Fruit fly (Drosophila melanogaster): Measurements from ENCODE around the gene term.

term gene

DNA sequence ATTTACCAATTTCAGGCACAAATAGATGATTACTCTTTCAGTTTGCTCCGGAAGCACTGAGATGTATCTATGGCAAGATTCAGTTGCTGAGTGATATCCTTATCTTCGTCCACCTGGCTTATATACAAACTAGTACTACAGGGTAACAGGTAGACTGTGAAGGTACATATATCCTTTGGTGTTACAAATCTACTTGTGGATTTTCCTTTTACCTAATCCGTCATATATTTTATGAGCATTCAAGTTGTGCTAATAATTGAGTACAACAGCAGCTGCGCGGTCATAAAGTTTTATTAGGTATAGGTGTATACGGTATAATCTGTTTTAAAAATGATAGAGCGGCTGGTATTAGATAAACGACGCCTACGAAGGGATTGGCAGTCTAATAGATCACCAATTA is at the start of gene term:
Gene term (minus strand): TSS at position 101 of the 400 bp plus-strand sequence.
- TF ChIP-seq lola (GFP tag; optimal IDR thresholded peaks at IDR 0.05) = no peak
- TF ChIP-seq brk (GFP tag; optimal IDR thresholded peaks at IDR 0.05) = no peak
- no peak for TF ChIP-seq CrebA (GFP tag; optimal IDR thresholded peaks at IDR 0.05; ENCODE audit: borderline replicate concordance)
- TF ChIP-seq rgr (GFP tag; optimal IDR thresholded peaks at IDR 0.05) = no peak
- no peak for TF ChIP-seq Hr83 (GFP tag; optimal IDR thresholded peaks at IDR 0.05; ENCODE audit: poor library complexity, severe bottlenecking)
- no peak for TF ChIP-seq Dif (GFP tag; optimal IDR thresholded peaks at IDR 0.05; ENCODE audit: partially characterized antibody)
- no peak for TF ChIP-seq Abd-B (GFP tag; optimal IDR thresholded peaks at IDR 0.05)
- TF ChIP-seq usp (GFP tag; optimal IDR thresholded peaks at IDR 0.05) = no peak
- TF ChIP-seq OdsH (GFP tag; optimal IDR thresholded peaks at IDR 0.05) = no peak
- TF ChIP-seq woc (GFP tag; optimal IDR thresholded peaks at IDR 0.05) = no peak

DNA sequence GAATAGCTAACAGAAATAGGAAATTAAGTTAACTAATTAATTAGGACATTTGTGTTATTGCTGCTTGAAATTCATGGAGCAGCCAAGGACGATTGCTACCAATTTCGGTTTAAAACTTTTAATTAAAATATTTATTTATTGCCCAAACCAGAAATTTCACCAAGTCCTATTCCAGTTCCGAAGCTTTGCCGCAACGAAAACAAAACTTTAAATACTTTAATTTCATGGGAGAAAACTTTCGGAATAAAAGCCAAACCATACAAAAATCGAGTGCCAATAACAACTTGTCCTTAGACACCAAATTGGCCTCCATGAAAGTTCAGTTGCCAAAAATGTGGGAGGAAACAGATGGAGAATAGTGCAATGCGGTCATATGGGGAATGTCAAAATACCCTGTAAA is 49.7 kb upstream of the term start:
- TF ChIP-seq Myc (optimal IDR thresholded peaks at IDR 0.05) (no peak), ey (GFP tag; optimal IDR thresholded peaks at IDR 0.05) (no peak), psq (GFP tag; optimal IDR thresholded peaks at IDR 0.05) (no peak), Dfd (GFP tag; optimal IDR thresholded peaks at IDR 0.05) (no peak), sv (GFP tag; optimal IDR thresholded peaks at IDR 0.05) (no peak), GATAd (GFP tag; optimal IDR thresholded peaks at IDR 0.05) (no peak), brk (GFP tag; optimal IDR thresholded peaks at IDR 0.05) (no peak), Hr83 (GFP tag; optimal IDR thresholded peaks at IDR 0.05; ENCODE audit: poor library complexity, severe bottlenecking) (no peak), woc (GFP tag; optimal IDR thresholded peaks at IDR 0.05) (no peak), Rel (GFP tag; optimal IDR thresholded peaks at IDR 0.05) (no peak), Rel (tag; optimal IDR thresholded peaks at IDR 0.05) (no peak), OdsH (GFP tag; optimal IDR thresholded peaks at IDR 0.05) (no peak), Abd-B (GFP tag; optimal IDR thresholded peaks at IDR 0.05) (no peak), Hnf4 (GFP tag; optimal IDR thresholded peaks at IDR 0.05) (no peak), fru (GFP tag; optimal IDR thresholded peaks at IDR 0.05) (no peak), dsf (GFP tag; optimal IDR thresholded peaks at IDR 0.05; ENCODE audit: borderline replicate concordance) (no peak), Dif (GFP tag; optimal IDR thresholded peaks at IDR 0.05; ENCODE audit: partially characterized antibody) (no peak), jim (GFP tag; optimal IDR thresholded peaks at IDR 0.05) (no peak), CG9705 (GFP tag; optimal IDR thresholded peaks at IDR 0.05) (no peak), usp (GFP tag; optimal IDR thresholded peaks at IDR 0.05) (no peak), Mio (GFP tag; optimal IDR thresholded peaks at IDR 0.05) (no peak)

DNA sequence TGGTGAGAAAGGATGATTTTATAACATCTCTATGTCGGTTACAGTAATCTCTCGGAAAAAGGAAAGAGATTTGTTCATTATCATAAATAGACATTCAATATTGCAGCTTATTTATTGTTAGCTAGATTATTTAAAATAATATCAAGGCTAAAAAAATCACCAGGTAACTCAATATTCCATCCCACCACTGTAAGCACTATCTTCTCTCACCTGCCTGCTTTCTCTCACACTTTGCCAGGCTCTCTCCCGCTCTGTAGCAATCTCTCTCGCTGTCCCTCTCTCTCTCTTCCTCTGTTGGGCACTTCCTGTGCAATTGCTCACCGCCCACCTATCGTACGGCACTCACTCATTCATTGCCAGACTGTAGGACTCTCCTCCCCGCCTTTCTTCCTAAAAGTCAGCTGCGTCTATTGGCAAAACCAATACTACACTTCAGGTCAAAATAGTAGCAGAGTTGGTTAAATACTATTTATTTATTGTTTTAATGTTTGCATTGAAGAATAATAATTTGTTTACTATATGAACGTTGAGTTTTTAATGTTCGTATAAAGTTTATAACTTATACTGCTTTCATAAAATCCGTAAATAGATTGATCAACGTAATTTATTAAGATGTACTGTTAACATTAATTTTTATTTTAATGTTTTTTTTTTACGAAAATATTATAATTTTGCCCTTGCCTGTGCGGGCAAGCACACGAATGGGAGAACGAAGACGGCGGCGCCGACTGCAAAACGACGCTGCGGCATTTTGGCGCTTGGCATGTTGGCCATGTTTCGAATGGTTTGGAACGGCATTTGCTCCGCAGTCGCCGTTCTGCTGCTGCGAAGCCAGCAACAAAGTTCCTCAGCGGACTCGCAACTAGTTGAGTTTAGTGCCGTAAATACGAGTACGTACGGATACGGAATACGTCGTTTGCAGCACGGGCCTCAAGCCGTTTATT is 47.3 kb upstream of the term start:
- TF ChIP-seq Myc (optimal IDR thresholded peaks at IDR 0.05) (no peak), br (GFP tag; optimal IDR thresholded peaks at IDR 0.05) (peak; percentile 76), CG32264 (GFP tag; optimal IDR thresholded peaks at IDR 0.05) (peak; percentile 67), Dif (GFP tag; optimal IDR thresholded peaks at IDR 0.05; ENCODE audit: partially characterized antibody) (peak; percentile 99), brk (GFP tag; optimal IDR thresholded peaks at IDR 0.05) (peak; percentile 74), dsf (GFP tag; optimal IDR thresholded peaks at IDR 0.05; ENCODE audit: borderline replicate concordance) (peak; percentile 56), Hnf4 (GFP tag; optimal IDR thresholded peaks at IDR 0.05) (peak; percentile 87), Mio (GFP tag; optimal IDR thresholded peaks at IDR 0.05) (peak; percentile 33), lola (GFP tag; optimal IDR thresholded peaks at IDR 0.05) (no peak), Jra (GFP tag; optimal IDR thresholded peaks at IDR 0.05) (peak; percentile 62), Rel (GFP tag; optimal IDR thresholded peaks at IDR 0.05) (peak; percentile 44), Rel (tag; optimal IDR thresholded peaks at IDR 0.05) (peak; percentile 49), Hr83 (GFP tag; optimal IDR thresholded peaks at IDR 0.05; ENCODE audit: poor library complexity, severe bottlenecking) (peak; percentile 70), Abd-B (GFP tag; optimal IDR thresholded peaks at IDR 0.05) (no peak), sv (GFP tag; optimal IDR thresholded peaks at IDR 0.05) (peak; percentile 95), rgr (GFP tag; optimal IDR thresholded peaks at IDR 0.05) (peak; percentile 94), Hr78 (GFP tag; optimal IDR thresholded peaks at IDR 0.05) (no peak), Vsx2 (GFP tag; optimal IDR thresholded peaks at IDR 0.05; ENCODE audit: partially characterized antibody) (peak; percentile 97), GATAd (GFP tag; optimal IDR thresholded peaks at IDR 0.05) (peak; percentile 69), fru (GFP tag; optimal IDR thresholded peaks at IDR 0.05) (peak; percentile 87), CG9705 (GFP tag; optimal IDR thresholded peaks at IDR 0.05) (peak; percentile 79), tai (GFP tag; optimal IDR thresholded peaks at IDR 0.05) (peak; percentile 86), dl (GFP tag; optimal IDR thresholded peaks at IDR 0.05; ENCODE audit: insufficient read depth in 1 of 2, partially characterized antibody in 2 of 2) (peak; percentile 98 to 99), N (GFP tag; optimal IDR thresholded peaks at IDR 0.05) (no peak), woc (GFP tag; optimal IDR thresholded peaks at IDR 0.05) (peak; percentile 74), usp (GFP tag; optimal IDR thresholded peaks at IDR 0.05) (no peak), psq (GFP tag; optimal IDR thresholded peaks at IDR 0.05) (peak; percentile 86), dmrt93B (GFP tag; optimal IDR thresholded peaks at IDR 0.05) (peak; percentile 77), Sp1 (GFP tag; optimal IDR thresholded peaks at IDR 0.05) (peak; percentile 91), h (GFP tag; optimal IDR thresholded peaks at IDR 0.05) (peak; percentile 95), pan (optimal IDR thresholded peaks at IDR 0.05) (no peak), OdsH (GFP tag; optimal IDR thresholded peaks at IDR 0.05) (peak; percentile 90), sage (GFP tag; optimal IDR thresholded peaks at IDR 0.05) (peak; percentile 67), jim (GFP tag; optimal IDR thresholded peaks at IDR 0.05) (no peak), ey (GFP tag; optimal IDR thresholded peaks at IDR 0.05) (peak; percentile 95), foxo (GFP tag; optimal IDR thresholded peaks at IDR 0.05) (peak; percentile 13 to 87), CrebA (GFP tag; optimal IDR thresholded peaks at IDR 0.05; ENCODE audit: borderline replicate concordance) (peak; percentile 46), Dfd (GFP tag; optimal IDR thresholded peaks at IDR 0.05) (peak; percentile 92), HLH106 (tag; optimal IDR thresholded peaks at IDR 0.05) (peak; percentile 88)

Data from whole organism, wandering third instar larva.